Worm (Caenorhabditis elegans) whole organism, young adult: ENCODE data around the gene sre-24.

Experiments
- F22D6.2 ChIP-seq: sonication (generic microtip); optimal IDR thresholded peaks from 2 replicates; lab custom pipeline; 2016; ENCODE audit warnings: mild to moderate bottlenecking, missing genetic modification characterization, missing compliant biosample characterization
- F23B12.7 ChIP-seq: sonication (generic microtip); optimal IDR thresholded peaks from 2 replicates; lab custom pipeline; 2017; ENCODE audit warnings: missing genetic modification characterization, mild to moderate bottlenecking, missing compliant biosample characterization, antibody characterized with exemption, moderate library complexity; ENCODE audit not compliant: insufficient read depth
- bed-1 ChIP-seq: fragments of 200-800 bp; sonication (Bioruptor generic); IDR thresholded peaks from 2 replicates; pipeline ENCODE4 v1.3.6; 2022; ENCODE audit warnings: missing genetic modification reagents, missing genetic modification characterization, missing compliant biosample characterization
- ceh-40 ChIP-seq: fragments of 200-800 bp; sonication (Bioruptor generic); IDR thresholded peaks from 2 replicates; pipeline ENCODE4 v1.3.6; 2022; ENCODE audit warnings: missing genetic modification characterization, missing compliant biosample characterization
- dpff-1 ChIP-seq: sonication (generic microtip); optimal IDR thresholded peaks from 2 replicates; lab custom pipeline; 2017; ENCODE audit warnings: mild to moderate bottlenecking, missing genetic modification characterization, missing compliant biosample characterization
- hlh-26 ChIP-seq: fragments of 200-800 bp; sonication (Bioruptor generic); conservative IDR thresholded peaks from 2 replicates; pipeline ENCODE4 v1.3.6; 2022; ENCODE audit warnings: missing genetic modification reagents, missing genetic modification characterization, missing compliant biosample characterization
- hrde-1 ChIP-seq: sonication (generic microtip); optimal IDR thresholded peaks from 2 replicates; lab custom pipeline; 2016; ENCODE audit warnings: missing genetic modification characterization, mild to moderate bottlenecking, missing compliant biosample characterization, moderate library complexity, missing genotype, missing genetic modification reagents, borderline replicate concordance
- lsy-27 ChIP-seq: sonication (generic microtip); optimal IDR thresholded peaks from 2 replicates; lab custom pipeline; 2017; ENCODE audit warnings: missing genetic modification characterization, mild to moderate bottlenecking, missing compliant biosample characterization, antibody characterized with exemption, missing genotype, borderline replicate concordance; ENCODE audit not compliant: insufficient read depth
- madf-3 ChIP-seq: fragments of 200-800 bp; sonication (Bioruptor generic); IDR thresholded peaks from 2 replicates; pipeline ENCODE4 v1.3.6; 2022; ENCODE audit warnings: missing genetic modification reagents, missing genetic modification characterization, missing compliant biosample characterization
- mxl-1 ChIP-seq: sonication (generic microtip); optimal IDR thresholded peaks from 2 replicates; lab custom pipeline; 2016; ENCODE audit warnings: missing genetic modification characterization, missing compliant biosample characterization
- nhr-90 ChIP-seq: sonication (generic microtip); optimal IDR thresholded peaks from 2 replicates; lab custom pipeline; 2016; ENCODE audit warnings: missing genotype, mild to moderate bottlenecking, missing genetic modification characterization, missing compliant biosample characterization
- snpc-3.4 ChIP-seq: sonication (generic microtip); optimal IDR thresholded peaks from 2 replicates; lab custom pipeline; 2017; ENCODE audit warnings: missing genetic modification characterization, mild to moderate bottlenecking, missing compliant biosample characterization, antibody characterized with exemption, moderate library complexity, missing genotype, missing genetic modification reagents
- somi-1 ChIP-seq: fragments of 200-800 bp; sonication (Bioruptor generic); optimal IDR thresholded peaks from 2 replicates; lab custom pipeline; 2018; ENCODE audit warnings: mild to moderate bottlenecking, missing genetic modification characterization, missing compliant biosample characterization
- sptf-2 ChIP-seq: fragments of 200-800 bp; sonication (Bioruptor generic); optimal IDR thresholded peaks from 2 replicates; lab custom pipeline; 2018; ENCODE audit warnings: mild to moderate bottlenecking, missing genetic modification characterization, missing compliant biosample characterization

DNA sequence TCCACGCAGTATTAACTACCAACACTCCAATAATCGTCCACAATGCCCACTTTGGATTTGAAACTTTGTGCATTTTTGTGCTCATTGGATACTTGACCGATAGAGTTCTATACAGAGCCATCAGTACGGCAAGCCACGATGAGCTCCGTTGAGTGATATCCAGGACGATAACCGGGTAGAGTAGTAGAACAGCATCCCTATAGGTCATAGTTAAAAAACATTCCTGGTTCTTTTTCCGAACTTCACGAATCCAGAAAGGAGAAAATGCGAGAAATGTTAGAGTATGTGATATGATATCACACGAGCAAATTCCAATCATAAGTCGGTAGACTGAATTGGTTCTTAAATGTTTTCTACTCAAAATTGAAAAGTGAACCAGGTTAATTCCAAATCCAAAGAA, 3.8 kb downstream of the sre-24 start:
- no peak for TF ChIP-seq F23B12.7 (tag; lab: Kevin White, UChicago)
- TF ChIP-seq madf-3 (GFP tag; lab: Robert Waterston, UW): no peak
- no peak for TF ChIP-seq snpc-3.4
- no peak for TF ChIP-seq sptf-2 (GFP tag; lab: Kevin White, UChicago)
- no peak for TF ChIP-seq hlh-26 (GFP tag; lab: Robert Waterston, UW)
- no peak for TF ChIP-seq bed-1 (GFP tag; lab: Robert Waterston, UW)
- TF ChIP-seq ceh-40 (GFP tag; lab: Robert Waterston, UW): no peak
- TF ChIP-seq somi-1: no peak
- TF ChIP-seq mxl-1 (tag; lab: Kevin White, UChicago): no peak
- no peak for TF ChIP-seq dpff-1 (tag; lab: Kevin White, UChicago)
- no peak for TF ChIP-seq hrde-1
- TF ChIP-seq F22D6.2 (tag; lab: Kevin White, UChicago): no peak
- no peak for TF ChIP-seq nhr-90 (tag; lab: Kevin White, UChicago)
- no peak for TF ChIP-seq lsy-27 (tag; lab: Kevin White, UChicago)
